Worm (Caenorhabditis elegans): ENCODE data around the gene lyst-1.

The lyst-1 gene

DNA sequence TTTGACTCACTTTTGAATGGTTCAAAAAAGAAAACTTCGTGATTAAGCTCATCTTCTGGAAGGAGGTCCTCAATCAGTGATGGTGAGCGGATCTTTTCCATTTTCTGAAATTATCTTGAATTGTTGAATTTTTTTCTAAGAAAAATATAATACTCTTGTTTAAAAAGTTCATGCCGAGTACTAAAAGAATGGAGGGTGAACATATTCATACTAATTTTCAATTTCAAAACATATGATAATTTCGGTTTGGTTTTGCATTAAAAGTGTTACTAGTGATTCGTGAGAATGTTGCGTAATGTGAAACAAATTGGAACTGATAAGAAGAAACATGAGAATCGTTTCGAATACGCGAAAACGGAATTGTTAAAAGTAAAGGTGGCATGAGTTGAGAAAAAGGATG, at the start of gene lyst-1:
TSS of gene lyst-1 (minus strand) at position 101 of the 400 bp plus-strand sequence.
- TF ChIP-seq him-1 (tag; optimal IDR thresholded peaks at IDR 0.05): no peak
- TF ChIP-seq W03F9.2 (tag; optimal IDR thresholded peaks at IDR 0.05): no peak
- no peak for TF ChIP-seq dao-5 (tag; optimal IDR thresholded peaks at IDR 0.05)

DNA sequence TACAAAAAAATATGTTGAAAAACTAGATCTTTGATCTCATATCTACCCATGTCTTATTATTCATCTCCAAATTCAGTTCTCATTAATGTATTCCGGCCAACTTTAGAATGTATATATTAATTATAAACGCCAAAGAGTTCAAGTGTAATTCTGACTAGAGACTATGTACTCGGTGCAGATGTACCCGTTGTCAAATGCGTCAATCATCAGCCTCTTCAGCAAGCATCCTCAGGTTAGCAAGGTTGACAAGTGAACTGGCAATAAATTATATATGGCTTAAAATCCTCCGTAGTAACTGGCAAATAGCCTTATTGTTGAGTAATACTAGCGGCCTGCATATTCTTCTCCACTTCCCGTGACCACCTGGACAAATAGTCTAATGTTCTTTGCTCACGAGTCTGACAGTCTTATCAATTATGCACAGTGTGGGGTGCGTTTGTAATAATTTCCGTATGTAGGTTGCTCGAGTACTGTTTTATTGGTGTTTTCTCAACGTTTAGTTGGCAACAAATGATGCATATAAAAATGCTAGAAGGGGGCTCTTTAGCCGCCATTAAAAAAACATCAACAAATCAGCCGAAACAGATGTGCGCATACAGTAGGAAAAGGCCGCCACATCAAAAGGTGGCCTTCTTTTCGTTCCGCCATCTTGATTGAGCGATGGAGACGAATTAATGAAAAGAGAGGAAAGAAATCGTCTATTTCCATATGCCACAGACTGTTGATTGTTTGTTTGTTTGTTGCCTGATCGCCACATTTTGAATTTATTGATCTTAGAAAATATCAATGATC, 47.5 kb upstream of the lyst-1 start:
- no peak for TF ChIP-seq W03F9.2 (tag; optimal IDR thresholded peaks at IDR 0.05)
- TF ChIP-seq dao-5 (tag; optimal IDR thresholded peaks at IDR 0.05): no peak
- no peak for TF ChIP-seq him-1 (tag; optimal IDR thresholded peaks at IDR 0.05)

DNA sequence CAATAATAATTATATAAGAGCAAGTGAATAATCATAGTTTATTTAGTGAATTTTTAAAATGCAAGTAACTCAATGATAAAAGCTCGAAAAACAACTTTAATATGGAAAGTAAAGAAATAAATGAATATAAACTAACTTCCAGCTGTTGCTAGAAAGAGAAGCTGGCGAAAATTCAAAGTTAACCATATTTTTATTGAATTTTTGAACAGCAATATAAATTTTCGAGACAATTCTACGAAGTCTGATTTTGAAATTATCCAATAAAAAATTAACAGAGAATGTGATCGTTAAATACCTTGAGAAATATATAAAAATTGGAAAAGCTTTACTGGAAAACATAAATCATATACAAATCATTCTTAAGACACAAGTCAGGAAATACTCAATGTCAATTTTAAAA, 45.6 kb upstream of the lyst-1 start:
- TF ChIP-seq W03F9.2 (tag; optimal IDR thresholded peaks at IDR 0.05) (no peak), dao-5 (tag; optimal IDR thresholded peaks at IDR 0.05) (no peak), him-1 (tag; optimal IDR thresholded peaks at IDR 0.05) (no peak)

DNA sequence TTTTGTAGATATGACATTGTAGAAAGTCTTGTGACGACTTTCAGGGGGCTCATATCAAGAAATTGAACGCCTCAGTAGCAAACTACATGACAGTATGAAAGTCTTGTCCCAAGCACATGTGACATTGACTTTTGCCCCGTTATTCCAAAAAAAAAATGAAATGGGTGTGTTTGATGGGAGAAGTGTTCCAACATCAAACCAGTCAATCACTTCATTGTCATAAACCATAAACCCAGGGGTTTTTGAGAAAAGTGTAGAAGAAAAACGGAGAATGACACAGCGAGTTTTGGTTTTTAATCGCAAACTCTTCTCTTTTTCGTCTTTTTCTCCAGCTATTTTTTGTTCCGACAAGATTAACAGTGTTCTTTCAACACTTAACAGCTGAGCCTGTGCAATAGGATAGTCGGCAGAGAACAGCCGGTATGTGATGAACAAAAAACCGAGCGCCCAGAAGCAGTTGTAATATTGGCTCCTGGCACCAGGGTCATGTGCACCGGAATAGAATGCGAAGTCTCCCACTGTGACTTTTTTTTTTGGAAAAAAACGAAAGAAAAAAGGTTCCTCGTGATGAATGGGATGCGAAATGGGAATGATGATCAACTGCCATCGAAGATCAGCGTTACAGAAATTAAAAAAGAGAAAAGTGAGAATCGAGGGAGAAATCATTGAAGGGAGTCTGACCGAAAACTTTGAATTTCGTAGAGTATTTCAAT, 45.1 kb upstream of the lyst-1 start:
- no peak for TF ChIP-seq W03F9.2 (tag; optimal IDR thresholded peaks at IDR 0.05)
- no peak for TF ChIP-seq dao-5 (tag; optimal IDR thresholded peaks at IDR 0.05)
- TF ChIP-seq him-1 (tag; optimal IDR thresholded peaks at IDR 0.05): no peak

DNA sequence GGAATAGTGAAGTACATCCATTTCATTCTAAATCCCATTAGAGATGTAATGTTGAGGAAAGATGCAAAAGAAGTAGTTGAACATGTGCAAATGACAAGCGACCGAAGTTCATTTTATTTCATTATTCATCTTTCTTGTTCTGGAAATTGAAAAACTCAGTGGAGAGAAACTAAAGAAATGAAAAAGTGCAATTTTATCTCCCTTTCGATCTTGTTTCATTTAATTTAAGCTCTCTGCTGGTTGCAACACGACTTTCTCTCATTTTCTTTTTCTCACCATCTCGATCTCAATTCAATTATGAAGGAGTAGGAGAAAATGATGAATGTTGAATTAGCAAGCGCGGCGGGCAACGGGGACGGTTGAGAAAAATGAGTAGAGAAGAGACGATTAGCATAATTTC, 43.4 kb upstream of the lyst-1 start:
- TF ChIP-seq dao-5 (tag; optimal IDR thresholded peaks at IDR 0.05) (no peak), W03F9.2 (tag; optimal IDR thresholded peaks at IDR 0.05) (no peak), him-1 (tag; optimal IDR thresholded peaks at IDR 0.05) (no peak)

DNA sequence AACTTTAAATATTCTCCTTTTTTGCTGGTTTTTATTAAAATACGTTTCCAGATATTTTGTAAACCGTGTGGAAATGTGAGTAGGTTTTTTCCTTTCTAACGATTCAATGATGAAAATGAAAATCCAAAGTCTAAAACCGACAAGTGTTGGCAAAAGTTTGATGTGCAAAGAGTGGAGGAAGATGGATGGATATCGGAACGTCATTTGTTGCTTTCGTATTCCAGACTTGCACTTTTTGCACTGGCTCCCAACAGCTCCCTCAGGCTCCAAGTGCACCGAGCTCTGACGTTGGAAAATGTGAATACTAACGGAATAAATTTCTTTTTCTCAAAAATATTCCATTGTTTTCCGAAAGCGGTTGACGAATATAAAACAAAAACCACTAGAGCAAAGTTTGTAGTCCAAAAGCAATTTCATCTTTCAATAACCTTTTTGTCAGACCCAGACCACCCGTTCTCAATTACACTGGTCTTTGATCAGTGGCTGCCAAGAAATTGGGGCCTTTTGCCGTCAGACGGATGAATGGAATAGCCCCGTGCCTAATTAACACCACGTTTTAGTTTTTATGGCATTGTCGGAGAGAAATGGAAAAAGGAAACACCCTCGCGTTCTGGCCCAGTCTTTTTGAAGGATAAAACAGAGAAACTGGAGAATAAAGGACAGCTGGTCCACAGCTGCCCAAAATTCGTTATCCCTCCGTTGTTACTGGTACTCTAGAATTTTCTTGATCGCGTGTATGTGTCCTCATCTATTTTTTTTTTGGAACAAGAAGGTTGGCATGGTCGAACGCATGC, 41.9 kb upstream of the lyst-1 start:
- TF ChIP-seq dao-5 (tag; optimal IDR thresholded peaks at IDR 0.05) (no peak), him-1 (tag; optimal IDR thresholded peaks at IDR 0.05) (no peak), W03F9.2 (tag; optimal IDR thresholded peaks at IDR 0.05) (no peak)

DNA sequence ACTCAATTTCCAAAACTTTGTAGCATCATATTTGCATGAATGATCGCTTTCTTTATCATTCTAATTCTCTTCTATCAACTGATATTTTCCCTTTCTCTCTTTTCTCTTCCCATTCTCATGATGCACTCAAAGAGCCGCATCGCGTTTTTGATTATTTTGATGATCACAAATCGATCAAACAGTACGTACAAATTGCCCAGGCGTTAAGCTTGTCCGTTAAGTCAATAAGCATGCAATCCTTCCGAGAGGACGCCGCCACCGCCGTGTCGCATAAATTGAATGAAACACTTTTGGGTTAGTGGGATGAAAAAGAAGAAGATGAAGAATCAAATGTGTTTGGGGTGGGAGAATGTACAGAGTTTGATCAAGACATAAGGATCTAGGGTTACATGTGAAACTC, 40.7 kb upstream of the lyst-1 start:
- TF ChIP-seq him-1 (tag; optimal IDR thresholded peaks at IDR 0.05) (no peak), W03F9.2 (tag; optimal IDR thresholded peaks at IDR 0.05) (no peak), dao-5 (tag; optimal IDR thresholded peaks at IDR 0.05) (no peak)

DNA sequence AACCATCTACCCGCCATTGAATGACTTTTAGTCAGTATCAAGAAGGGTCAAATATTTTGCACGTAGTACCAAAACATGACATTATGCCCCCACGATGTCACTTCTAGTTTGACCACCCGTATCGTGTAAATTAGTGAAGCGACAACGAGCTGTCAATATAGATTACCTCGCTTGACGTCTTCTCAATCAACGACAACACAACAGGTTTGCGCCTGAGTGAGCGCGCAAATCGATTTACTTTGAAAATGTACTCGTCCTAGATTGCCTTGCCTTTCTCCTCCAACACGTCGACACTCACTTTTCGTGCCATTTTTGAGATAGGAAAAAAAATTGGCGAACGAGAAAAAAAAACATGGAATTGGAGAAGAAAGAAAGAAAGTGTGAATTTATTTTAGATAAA, 39.7 kb upstream of the lyst-1 start:
- no peak for TF ChIP-seq dao-5 (tag; optimal IDR thresholded peaks at IDR 0.05)
- TF ChIP-seq him-1 (tag; optimal IDR thresholded peaks at IDR 0.05): no peak
- TF ChIP-seq W03F9.2 (tag; optimal IDR thresholded peaks at IDR 0.05): no peak

DNA sequence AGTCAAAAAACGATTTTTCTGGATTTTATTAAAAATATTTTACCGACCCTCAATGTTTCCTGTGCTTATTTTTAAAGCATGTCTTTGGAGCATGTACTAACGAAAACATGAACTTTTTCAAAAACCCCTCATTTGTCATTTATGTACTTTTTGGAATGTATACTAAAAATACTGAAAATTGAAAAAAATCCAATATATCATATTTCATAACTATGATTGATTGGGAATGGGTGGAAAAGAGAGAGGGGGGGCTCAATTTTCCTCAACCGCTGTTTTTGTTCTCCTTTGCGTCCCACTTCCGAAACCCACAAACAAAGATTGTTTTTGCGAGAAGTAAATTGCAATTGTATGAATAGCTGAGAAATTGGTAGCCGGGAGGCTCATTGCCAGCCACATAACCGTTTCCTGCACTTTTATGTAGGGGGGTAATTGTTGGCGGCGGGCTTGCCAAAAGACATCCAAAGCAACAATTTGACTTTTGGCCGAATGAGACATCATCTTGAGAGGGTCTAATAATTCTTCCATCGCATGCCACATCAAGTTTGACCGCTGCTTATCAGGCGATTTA, 39.0 kb upstream of the lyst-1 start:
- TF ChIP-seq W03F9.2 (tag; optimal IDR thresholded peaks at IDR 0.05) (no peak), dao-5 (tag; optimal IDR thresholded peaks at IDR 0.05) (no peak), him-1 (tag; optimal IDR thresholded peaks at IDR 0.05) (no peak)

DNA sequence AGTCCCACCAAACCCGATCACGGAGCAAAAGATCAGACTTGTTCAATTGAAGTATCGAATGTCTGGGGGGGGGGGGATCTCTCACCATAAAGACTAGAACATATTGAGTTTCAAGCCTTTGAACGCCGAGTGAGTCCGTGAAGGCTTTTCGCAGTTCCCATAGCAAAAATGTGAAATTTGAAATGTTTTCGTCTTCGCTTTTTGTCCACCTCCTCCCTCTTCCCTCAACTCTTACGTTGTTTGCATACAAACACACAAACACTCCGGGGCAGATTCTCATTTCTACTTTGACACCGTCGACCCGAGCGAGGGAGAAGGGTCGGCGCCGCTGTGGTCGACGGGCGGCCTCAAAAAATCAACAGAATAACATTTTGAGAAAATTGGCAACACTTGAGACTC, 38.1 kb upstream of the lyst-1 start:
- TF ChIP-seq W03F9.2 (tag; optimal IDR thresholded peaks at IDR 0.05) (no peak), dao-5 (tag; optimal IDR thresholded peaks at IDR 0.05) (no peak), him-1 (tag; optimal IDR thresholded peaks at IDR 0.05) (no peak)

DNA sequence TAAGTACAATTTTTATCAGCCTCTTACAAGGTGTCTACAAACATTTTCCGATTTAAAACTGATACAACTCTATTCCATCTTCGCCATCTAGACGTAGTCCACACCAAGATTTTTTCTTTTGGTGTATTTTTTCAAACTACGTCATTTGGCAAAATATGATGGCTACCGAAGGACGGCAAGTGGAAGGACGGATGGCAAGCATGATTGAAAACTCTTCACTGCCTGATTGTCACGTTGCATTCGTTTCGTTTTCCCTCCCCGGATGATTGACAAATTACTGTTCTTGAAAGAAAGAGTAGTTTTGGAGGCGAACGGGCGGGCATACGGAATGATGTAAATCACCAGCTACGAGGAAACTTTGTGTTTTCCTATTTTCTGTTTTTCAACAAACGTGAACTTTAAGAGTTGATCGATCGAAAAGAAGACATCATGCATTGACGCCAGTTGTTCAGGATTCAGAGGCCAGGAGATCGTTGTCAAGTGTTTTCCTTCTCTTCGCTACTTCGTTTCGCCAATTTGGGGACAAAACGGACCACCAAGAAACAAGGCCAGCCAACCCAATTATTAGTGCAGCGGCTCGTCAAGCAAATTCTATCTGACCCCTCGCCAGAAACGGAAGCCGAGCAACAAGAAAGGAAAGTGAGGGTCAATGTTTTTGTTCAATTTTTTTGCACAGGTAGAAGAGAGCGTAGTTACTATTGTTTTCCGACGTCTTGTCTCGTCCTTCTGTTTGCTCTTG, 37.6 kb upstream of the lyst-1 start:
- TF ChIP-seq him-1 (tag; optimal IDR thresholded peaks at IDR 0.05): no peak
- no peak for TF ChIP-seq W03F9.2 (tag; optimal IDR thresholded peaks at IDR 0.05)
- no peak for TF ChIP-seq dao-5 (tag; optimal IDR thresholded peaks at IDR 0.05)

DNA sequence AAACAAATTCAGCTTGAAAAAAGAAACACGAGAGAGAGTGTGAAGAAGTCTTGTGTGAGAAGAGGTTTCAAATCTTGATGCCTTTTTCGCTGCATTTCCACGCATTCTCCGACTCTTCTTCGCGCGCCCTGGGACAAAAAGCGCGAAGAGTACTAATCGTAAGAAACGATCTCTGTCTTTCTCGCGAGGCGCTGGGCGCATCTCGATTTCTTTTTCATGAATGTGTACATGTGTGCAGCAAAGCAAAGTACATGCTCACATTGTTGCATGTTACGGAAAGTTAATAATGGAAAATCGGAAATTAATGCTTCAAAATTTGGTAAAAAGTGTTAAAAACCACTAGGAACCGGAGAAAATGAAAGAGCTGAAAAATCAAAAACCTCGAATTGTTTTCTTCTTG, 36.6 kb upstream of the lyst-1 start:
- TF ChIP-seq W03F9.2 (tag; optimal IDR thresholded peaks at IDR 0.05) (no peak), dao-5 (tag; optimal IDR thresholded peaks at IDR 0.05) (no peak), him-1 (tag; optimal IDR thresholded peaks at IDR 0.05) (no peak)

DNA sequence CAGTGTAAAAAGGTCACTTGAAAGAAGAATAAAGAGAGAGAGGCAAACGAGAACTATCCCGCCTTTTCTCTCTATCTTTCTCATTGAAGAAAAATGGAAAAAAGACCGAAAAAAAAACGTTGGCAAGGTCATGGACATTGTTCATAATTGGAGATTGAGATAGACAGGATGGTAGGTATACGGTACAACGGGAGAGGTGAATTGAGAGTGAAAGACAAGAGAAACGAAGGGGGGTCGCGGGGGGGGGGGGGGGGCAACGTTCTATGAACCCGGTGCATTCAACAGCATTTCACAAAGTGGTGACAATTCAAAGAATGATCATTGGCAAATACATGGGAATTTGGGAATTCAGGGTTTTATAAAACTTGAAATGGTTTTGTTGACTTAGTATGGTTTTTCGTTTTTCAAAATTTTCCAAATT, 35.9 kb upstream of the lyst-1 start:
- no peak for TF ChIP-seq W03F9.2 (tag; optimal IDR thresholded peaks at IDR 0.05)
- no peak for TF ChIP-seq dao-5 (tag; optimal IDR thresholded peaks at IDR 0.05)
- no peak for TF ChIP-seq him-1 (tag; optimal IDR thresholded peaks at IDR 0.05)
